Worm (Caenorhabditis elegans): Measurements from ENCODE around the gene srh-142.

DNA sequence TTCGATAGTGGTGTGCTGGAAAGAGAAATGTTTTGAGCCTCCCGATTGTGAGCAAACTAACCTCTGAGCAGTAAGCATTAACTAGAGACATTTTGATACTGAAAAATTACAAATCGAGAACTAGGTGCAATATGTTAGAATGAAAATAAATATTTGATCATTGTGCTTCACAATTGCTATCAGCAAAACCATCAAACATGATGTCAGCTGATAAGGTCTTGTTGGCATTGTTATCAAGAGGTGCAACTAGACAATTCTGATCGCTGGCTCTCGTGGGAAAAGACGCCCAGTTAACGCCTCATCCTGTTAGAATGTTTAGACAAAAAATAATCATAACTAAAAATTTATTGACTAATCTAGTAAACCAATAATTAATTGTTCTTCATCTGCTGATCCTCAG is 33.6 kb upstream of the srh-142 start, which contains the start of gene comt-2:
- TF ChIP-seq ztf-29 (GFP tag; IDR thresholded peaks at IDR 0.05) (no peak), klf-2 (GFP tag; conservative IDR thresholded peaks at IDR 0.05) (no peak), flt-1 (GFP tag; IDR thresholded peaks at IDR 0.05) (no peak)

Measured in whole organism, midembryonic.